Fruit fly (Drosophila melanogaster) whole organism, embryonic: ENCODE results near the gene chrb.

Experiments used
- Adf1 ChIP-seq: fragments of 200-800 bp; sonication (Bioruptor generic); IDR thresholded peaks from 2 replicates; pipeline ENCODE4 v1.3.6; 2022; ENCODE audit warnings: missing biosample characterization, missing genetic modification characterization
- BEAF-32 ChIP-seq: fragments of 200-800 bp; sonication (Bioruptor generic); optimal IDR thresholded peaks from 3 replicates; lab custom pipeline; 2017; ENCODE audit warnings: missing biosample characterization, missing genetic modification characterization, mild to moderate bottlenecking, moderate library complexity, missing genetic modification reagents
- Bgb ChIP-seq: fragments of 200-800 bp; sonication (Bioruptor generic); IDR thresholded peaks from 2 replicates; pipeline ENCODE4 v1.3.6; 2022; ENCODE audit warnings: missing biosample characterization, missing genetic modification characterization; ENCODE audit not compliant: partially characterized antibody
- CG10979 ChIP-seq: fragments of 200-800 bp; sonication (Bioruptor generic); optimal IDR thresholded peaks from 2 replicates; lab custom pipeline; 2018; ENCODE audit warnings: missing biosample characterization, mild to moderate bottlenecking, missing genetic modification characterization, moderate library complexity
- CG11456 ChIP-seq: fragments of 200-800 bp; sonication (Bioruptor generic); IDR thresholded peaks from 3 replicates; pipeline ENCODE4 v1.3.6; 2022; ENCODE audit warnings: missing biosample characterization, missing genetic modification characterization
- CG12104 ChIP-seq: fragments of 200-800 bp; sonication (Bioruptor generic); optimal IDR thresholded peaks from 3 replicates; lab custom pipeline; 2016; ENCODE audit warnings: missing biosample characterization, missing genetic modification characterization
- CG12659 ChIP-seq: fragments of 200-800 bp; sonication (Bioruptor generic); optimal IDR thresholded peaks from 3 replicates; lab custom pipeline; 2017; ENCODE audit warnings: mild to moderate bottlenecking, missing biosample characterization, missing genetic modification reagents, missing genetic modification characterization
- CG13775 ChIP-seq: fragments of 200-800 bp; sonication (Bioruptor generic); optimal IDR thresholded peaks from 3 replicates; lab custom pipeline; 2017; ENCODE audit warnings: missing biosample characterization, mild to moderate bottlenecking, missing genetic modification characterization
- CG15601 ChIP-seq: fragments of 200-800 bp; sonication (Bioruptor generic); optimal IDR thresholded peaks from 3 replicates; lab custom pipeline; 2019; ENCODE audit warnings: missing biosample characterization, mild to moderate bottlenecking, missing genetic modification characterization, moderate library complexity
- CG16779 ChIP-seq: fragments of 200-800 bp; sonication (Bioruptor generic); IDR thresholded peaks from 2 replicates; pipeline ENCODE4 v1.3.6; 2022; ENCODE audit warnings: missing biosample characterization, missing genetic modification characterization
- CG18011 ChIP-seq: fragments of 200-800 bp; sonication (Bioruptor generic); optimal IDR thresholded peaks from 2 replicates; lab custom pipeline; 2017; ENCODE audit warnings: missing biosample characterization, missing genetic modification characterization, mild to moderate bottlenecking, moderate library complexity, missing genotype
- CG2712 ChIP-seq: fragments of 200-800 bp; optimal IDR thresholded peaks from 3 replicates; lab custom pipeline; 2019; ENCODE audit warnings: missing biosample characterization, mild to moderate bottlenecking, missing genetic modification characterization, moderate library complexity
- CG4854 ChIP-seq: fragments of 200-800 bp; sonication (Bioruptor generic); optimal IDR thresholded peaks from 2 replicates; lab custom pipeline; 2016; ENCODE audit warnings: missing biosample characterization, missing genetic modification characterization, inconsistent platforms
- CG5245 ChIP-seq: fragments of 200-800 bp; sonication (Bioruptor generic); optimal IDR thresholded peaks from 3 replicates; lab custom pipeline; 2016; ENCODE audit warnings: missing biosample characterization, missing genetic modification characterization
- CG6272 ChIP-seq: fragments of 200-800 bp; sonication (Bioruptor generic); IDR thresholded peaks from 2 replicates; pipeline ENCODE4 v1.3.6; 2022; ENCODE audit warnings: missing biosample characterization, missing genetic modification characterization
- CG6654 ChIP-seq: fragments of 200-800 bp; sonication (Bioruptor generic); optimal IDR thresholded peaks from 2 replicates; lab custom pipeline; 2017; ENCODE audit warnings: missing biosample characterization, mild to moderate bottlenecking, missing genetic modification characterization
- CG7987 ChIP-seq: fragments of 200-800 bp; sonication (Bioruptor generic); optimal IDR thresholded peaks from 2 replicates; lab custom pipeline; 2018; ENCODE audit warnings: missing biosample characterization, mild to moderate bottlenecking, missing genetic modification characterization, moderate library complexity
- CG8388 ChIP-seq: fragments of 200-800 bp; sonication (Bioruptor generic); optimal IDR thresholded peaks from 2 replicates; lab custom pipeline; 2019; ENCODE audit warnings: missing biosample characterization, mild to moderate bottlenecking, missing genetic modification characterization, moderate library complexity
- CG8944 ChIP-seq: fragments of 200-800 bp; sonication (Bioruptor generic); optimal IDR thresholded peaks from 3 replicates; lab custom pipeline; 2016; ENCODE audit warnings: missing biosample characterization, missing genetic modification characterization
- D19B ChIP-seq: fragments of 200-800 bp; sonication (Bioruptor generic); optimal IDR thresholded peaks from 2 replicates; lab custom pipeline; 2017; ENCODE audit warnings: missing biosample characterization, mild to moderate bottlenecking, missing genetic modification characterization
- Dip2 ChIP-seq: fragments of 200-800 bp; sonication (Bioruptor generic); IDR thresholded peaks from 2 replicates; pipeline ENCODE4 v1.3.6; 2022; ENCODE audit warnings: missing biosample characterization, missing genetic modification characterization
- E2f2 ChIP-seq: fragments of 200-800 bp; sonication (Bioruptor generic); IDR thresholded peaks from 2 replicates; pipeline ENCODE4 v1.3.6; 2022; ENCODE audit warnings: missing biosample characterization, missing genetic modification characterization
- Fer1 ChIP-seq: fragments of 200-800 bp; sonication (Bioruptor generic); optimal IDR thresholded peaks from 2 replicates; lab custom pipeline; 2017; ENCODE audit warnings: missing biosample characterization, mild to moderate bottlenecking, missing genetic modification characterization
- H15 ChIP-seq: fragments of 200-800 bp; sonication (Bioruptor generic); IDR thresholded peaks from 3 replicates; pipeline ENCODE4 v1.3.6; 2022; ENCODE audit warnings: missing biosample characterization, missing genetic modification characterization
- H2.0 ChIP-seq: fragments of 200-800 bp; sonication (Bioruptor generic); IDR thresholded peaks from 2 replicates; pipeline ENCODE4 v1.3.6; 2022; ENCODE audit warnings: missing biosample characterization, missing genetic modification characterization
- Hr78 ChIP-seq, 2 experiments: fragments of 200-800 bp in 1 of 2; fragments of >200 bp in 1 of 2; sonication (Bioruptor generic) in 1 of 2; optimal IDR thresholded peaks; 2 replicates each; lab custom pipeline; 2017 to 2019; ENCODE audit warnings: missing biosample characterization in 2 of 2, missing genetic modification characterization in 2 of 2, mild to moderate bottlenecking in 1 of 2, moderate library complexity in 1 of 2
- Med ChIP-seq: fragments of 200-800 bp; sonication (Bioruptor generic); peaks from one replicate; lab custom pipeline; 2016; ENCODE audit warnings: missing biosample characterization, missing genetic modification characterization, mild to moderate bottlenecking, inconsistent platforms, moderate library complexity
- NFAT ChIP-seq: fragments of 200-800 bp; sonication (Bioruptor generic); IDR thresholded peaks from 2 replicates; pipeline ENCODE4 v1.3.6; 2022; ENCODE audit warnings: missing biosample characterization, missing genetic modification characterization
- Sox102F ChIP-seq: fragments of 200-800 bp; sonication (Bioruptor generic); optimal IDR thresholded peaks from 2 replicates; lab custom pipeline; 2018; ENCODE audit warnings: missing biosample characterization, mild to moderate bottlenecking, missing genetic modification characterization, moderate library complexity
- Stat92E ChIP-seq, 3 experiments: fragments of >200 bp in 2 of 3; fragments of 200-800 bp in 1 of 3; sonication (Bioruptor generic) in 1 of 3; optimal IDR thresholded peaks; 2 replicates each; lab custom pipeline; 2017 to 2019; ENCODE audit warnings: missing biosample characterization in 3 of 3, missing genetic modification characterization in 3 of 3, mild to moderate bottlenecking in 1 of 3, moderate library complexity in 1 of 3
- Taf1 ChIP-seq: fragments of 200-800 bp; sonication (Bioruptor generic); IDR thresholded peaks from 2 replicates; pipeline ENCODE4 v1.3.6; 2022; ENCODE audit warnings: missing biosample characterization, missing genetic modification characterization
- ato ChIP-seq: fragments of 200-800 bp; sonication (Bioruptor generic); IDR thresholded peaks from 2 replicates; pipeline ENCODE4 v1.3.6; 2022; ENCODE audit warnings: missing biosample characterization, missing genetic modification characterization; ENCODE audit not compliant: partially characterized antibody
- cas ChIP-seq: fragments of 200-800 bp; sonication (Bioruptor generic); IDR thresholded peaks from 2 replicates; pipeline ENCODE4 v1.3.6; 2022; ENCODE audit warnings: missing biosample characterization, missing genetic modification characterization
- cato ChIP-seq: fragments of 200-800 bp; sonication (Bioruptor generic); optimal IDR thresholded peaks from 2 replicates; lab custom pipeline; 2016; ENCODE audit warnings: missing biosample characterization, missing genetic modification characterization, borderline replicate concordance
- chinmo ChIP-seq: fragments of 200-800 bp; sonication (Bioruptor generic); IDR thresholded peaks from 4 replicates; pipeline ENCODE4 v1.3.6; 2022; ENCODE audit warnings: missing biosample characterization, missing genetic modification characterization; ENCODE audit not compliant: partially characterized antibody
- ems ChIP-seq: fragments of 200-800 bp; sonication (Bioruptor generic); optimal IDR thresholded peaks from 3 replicates; lab custom pipeline; 2016; ENCODE audit warnings: missing biosample characterization, missing genetic modification characterization
- gro ChIP-seq: fragments of 200-800 bp; sonication (Bioruptor generic); optimal IDR thresholded peaks from 2 replicates; lab custom pipeline; 2016; ENCODE audit warnings: missing biosample characterization, missing genetic modification characterization
- hkb ChIP-seq, 2 experiments: fragments of 200-800 bp in 1 of 2; fragments of >200 bp in 1 of 2; sonication (Bioruptor generic) in 1 of 2; IDR thresholded peaks in 1 of 2; optimal IDR thresholded peaks in 1 of 2; 2 replicates each; pipeline versions ENCODE4 v1.3.6 to Lab custom; 2017 to 2022; ENCODE audit warnings: missing biosample characterization in 1 of 2, missing genetic modification characterization in 1 of 2
- jigr1 ChIP-seq: fragments of 200-800 bp; sonication (Bioruptor generic); IDR thresholded peaks from 3 replicates; pipeline ENCODE4 v1.3.6; 2022; ENCODE audit warnings: missing biosample characterization, missing genetic modification characterization
- lbe ChIP-seq: fragments of 200-800 bp; sonication (Bioruptor generic); optimal IDR thresholded peaks from 2 replicates; lab custom pipeline; 2016; ENCODE audit warnings: missing biosample characterization, mild to moderate bottlenecking, missing genetic modification characterization
- maf-S ChIP-seq: fragments of 200-800 bp; sonication (Bioruptor generic); optimal IDR thresholded peaks from 2 replicates; lab custom pipeline; 2016; ENCODE audit warnings: missing biosample characterization, missing genetic modification characterization
- pan ChIP-seq, 4 experiments: fragments of >200 bp in 3 of 4; fragments of 200-800 bp in 1 of 4; sonication (Bioruptor generic) in 1 of 4; optimal IDR thresholded peaks in 3 of 4; IDR thresholded peaks in 1 of 4; 2 replicates each; pipeline versions ENCODE4 v1.3.6 to Lab custom; 2017 to 2022; ENCODE audit warnings: missing biosample characterization in 2 of 4, missing genetic modification characterization in 2 of 4, mixed read lengths in 1 of 4
- row ChIP-seq: fragments of 200-800 bp; sonication (Bioruptor generic); IDR thresholded peaks from 3 replicates; pipeline ENCODE4 v1.3.6; 2022; ENCODE audit warnings: missing biosample characterization, missing genetic modification characterization
- sd ChIP-seq: fragments of 200-800 bp; sonication (Bioruptor generic); optimal IDR thresholded peaks from 3 replicates; lab custom pipeline; 2018; ENCODE audit warnings: missing biosample characterization, mild to moderate bottlenecking, missing genetic modification characterization, moderate library complexity
- sens ChIP-seq: fragments of 200-800 bp; sonication (Bioruptor generic); peaks from one replicate; lab custom pipeline; 2016; ENCODE audit warnings: missing biosample characterization, missing genetic modification characterization
- slp2 ChIP-seq: fragments of 200-800 bp; sonication (Bioruptor generic); optimal IDR thresholded peaks from 2 replicates; lab custom pipeline; 2016; ENCODE audit warnings: missing biosample characterization, missing genetic modification characterization
- stwl ChIP-seq: fragments of 200-800 bp; sonication (Bioruptor generic); optimal IDR thresholded peaks from 3 replicates; lab custom pipeline; 2018; ENCODE audit warnings: missing biosample characterization, mild to moderate bottlenecking, missing genetic modification characterization, moderate library complexity
- tna ChIP-seq: fragments of 200-800 bp; sonication (Bioruptor generic); IDR thresholded peaks from 2 replicates; pipeline ENCODE4 v1.3.6; 2022; ENCODE audit warnings: missing biosample characterization, missing genetic modification characterization; ENCODE audit not compliant: partially characterized antibody
- twi ChIP-seq: fragments of 200-800 bp; optimal IDR thresholded peaks from 2 replicates; lab custom pipeline; 2019; ENCODE audit warnings: missing biosample characterization, mild to moderate bottlenecking, missing genetic modification characterization, moderate library complexity

Gene chrb

dm6 chr3L:11523286-11523685 lies 35.9 kb downstream of the chrb start (continued):
- 0 out of 2 replicates have a peak, but pooled peaks have one; percentile 19 for TF ChIP-seq H2.0 (GFP tag; lab: Robert Waterston, UW)
- TF ChIP-seq pan (optimal IDR thresholded peaks at IDR 0.05; lab: Kevin White, UChicago) = no peak
- TF ChIP-seq pan (GFP tag; optimal IDR thresholded peaks at IDR 0.05 in 1 of 2, IDR thresholded peaks at IDR 0.05 in 1 of 2) = no peak
- TF ChIP-seq stwl (tag; lab: Kevin White, UChicago) = peak; percentile 60
- TF ChIP-seq D19B = no peak
- no peak for TF ChIP-seq CG10979
- TF ChIP-seq gro (GFP tag; lab: Kevin White, UChicago) = peak; percentile 15
- no peak for TF ChIP-seq CG5245 (GFP tag; lab: Kevin White, UChicago)
- peak; percentile 85; the same call in 3 of the 4 replicates for TF ChIP-seq chinmo (GFP tag; lab: Robert Waterston, UW)
- TF ChIP-seq tna (GFP tag; lab: Robert Waterston, UW) = no peak
- no peak for TF ChIP-seq CG4854 (GFP tag; lab: Kevin White, UChicago)
- TF ChIP-seq CG12659 = no peak
- TF ChIP-seq CG12104 (GFP tag; lab: Kevin White, UChicago) = no peak
- no peak for TF ChIP-seq slp2 (GFP tag; lab: Kevin White, UChicago)
- peak; percentile 48; the same call in 1 of the 2 replicates for TF ChIP-seq E2f2 (GFP tag; lab: Robert Waterston, UW)
- TF ChIP-seq sd = peak; percentile 10
- no peak for TF ChIP-seq NFAT
- no peak for TF ChIP-seq CG15601 (tag; lab: Kevin White, UChicago)
- no peak for TF ChIP-seq CG6272 (GFP tag; lab: Robert Waterston, UW)
- TF ChIP-seq Stat92E (GFP tag; optimal IDR thresholded peaks at IDR 0.05; lab: Kevin White, UChicago) = peak in 1 of 3 experiments; percentile 22
- TF ChIP-seq CG6654 = no peak
- no peak for TF ChIP-seq Dip2
- 0 out of 2 replicates have a peak, but pooled peaks have one; percentile 13 for TF ChIP-seq ato (GFP tag; lab: Robert Waterston, UW)
- TF ChIP-seq Bgb = peak; percentile 78
- TF ChIP-seq jigr1 (GFP tag; lab: Robert Waterston, UW) = no peak
- TF ChIP-seq Med = peak; percentile 61
- no peak for TF ChIP-seq CG2712 (tag; lab: Kevin White, UChicago)
- no peak for TF ChIP-seq cas (GFP tag; lab: Robert Waterston, UW)
- TF ChIP-seq row (GFP tag; lab: Robert Waterston, UW) = no peak
- no peak for TF ChIP-seq cato (GFP tag; lab: Kevin White, UChicago)
- TF ChIP-seq CG7987 (GFP tag; lab: Kevin White, UChicago) = peak; percentile 24
- no peak for TF ChIP-seq H15
- no peak for TF ChIP-seq CG8388 (GFP tag; lab: Kevin White, UChicago)
- no peak for TF ChIP-seq ems
- TF ChIP-seq lbe (GFP tag; lab: Kevin White, UChicago) = no peak
- no peak for TF ChIP-seq CG18011 (GFP tag; lab: Kevin White, UChicago)
- no peak for TF ChIP-seq hkb (optimal IDR thresholded peaks at IDR 0.05; lab: Kevin White, UChicago)
- no peak for TF ChIP-seq hkb (GFP tag; IDR thresholded peaks at IDR 0.05; lab: Robert Waterston, UW)
- TF ChIP-seq Taf1 (GFP tag; lab: Robert Waterston, UW) = no peak
- no peak for TF ChIP-seq sens (GFP tag; lab: Kevin White, UChicago)
- TF ChIP-seq Sox102F (GFP tag; lab: Kevin White, UChicago) = no peak
- no peak for TF ChIP-seq BEAF-32
- TF ChIP-seq CG8944 (GFP tag; lab: Kevin White, UChicago) = no peak
- TF ChIP-seq CG16779 (GFP tag; lab: Robert Waterston, UW) = no peak
- TF ChIP-seq twi (tag; lab: Kevin White, UChicago) = no peak
- TF ChIP-seq CG11456 (GFP tag; lab: Robert Waterston, UW) = no peak
- TF ChIP-seq maf-S (GFP tag; lab: Kevin White, UChicago) = no peak
- TF ChIP-seq Hr78 (GFP tag; optimal IDR thresholded peaks at IDR 0.05; lab: Kevin White, UChicago) = no peak
- TF ChIP-seq Adf1 = no peak
- no peak for TF ChIP-seq CG13775 (GFP tag; lab: Kevin White, UChicago)
- TF ChIP-seq Fer1 (GFP tag; lab: Kevin White, UChicago) = peak; percentile 11
